Fruit fly (Drosophila melanogaster): ENCODE measurements around the gene Sec71.

Gene Sec71

dm6 chr2L:13784155-13784681, 9.1 kb upstream of the Sec71 start, which contains the start of gene CG16890:
Gene CG16890 (minus strand): TSS chr2L:13784338.
- TF ChIP-seq CG14711 (tag; optimal IDR thresholded peaks at IDR 0.05), result no peak
- TF ChIP-seq cic (GFP tag; optimal IDR thresholded peaks at IDR 0.05), result peak; percentile 59

dm6 chr2L:13790715-13791114, 2.6 kb upstream of the Sec71 start, which contains the start of gene CG16863:
Gene CG16863 (plus strand): TSS chr2L:13790959.
- no peak for TF ChIP-seq pad (GFP tag; optimal IDR thresholded peaks at IDR 0.05)
- TF ChIP-seq CG7101 (tag; optimal IDR thresholded peaks at IDR 0.05), result no peak
- TF ChIP-seq Clk (GFP tag; optimal IDR thresholded peaks at IDR 0.05), result no peak
- no peak for TF ChIP-seq toe (GFP tag; optimal IDR thresholded peaks at IDR 0.05)
- no peak for TF ChIP-seq cnc (optimal IDR thresholded peaks at IDR 0.05)

dm6 chr2L:13801166-13801565, 7.8 kb downstream of the Sec71 start:
- no peak for TF ChIP-seq CG5204 (GFP tag; optimal IDR thresholded peaks at IDR 0.05)
- TF ChIP-seq CG11617 (GFP tag; optimal IDR thresholded peaks at IDR 0.05), result no peak
- TF ChIP-seq CG12768 (GFP tag; optimal IDR thresholded peaks at IDR 0.05), result peak; percentile 16
- no peak for TF ChIP-seq CG1620 (GFP tag; optimal IDR thresholded peaks at IDR 0.05)
- TF ChIP-seq CG7045 (GFP tag; optimal IDR thresholded peaks at IDR 0.05), result peak; percentile 47
- TF ChIP-seq CG33017 (tag; optimal IDR thresholded peaks at IDR 0.05), result peak; percentile 40
- no peak for TF ChIP-seq cnc (optimal IDR thresholded peaks at IDR 0.05)
- peak; percentile 61 for TF ChIP-seq CG7101 (tag; optimal IDR thresholded peaks at IDR 0.05)
- no peak for TF ChIP-seq pad (GFP tag; optimal IDR thresholded peaks at IDR 0.05)
- TF ChIP-seq Clk (GFP tag; optimal IDR thresholded peaks at IDR 0.05), result no peak
- peak; percentile 60 for TF ChIP-seq cic (GFP tag; optimal IDR thresholded peaks at IDR 0.05)
- TF ChIP-seq bab1 (GFP tag; optimal IDR thresholded peaks at IDR 0.05), result no peak
- TF ChIP-seq Crg-1 (GFP tag; optimal IDR thresholded peaks at IDR 0.05), result peak; percentile 12
- no peak for TF ChIP-seq Hr96 (GFP tag; optimal IDR thresholded peaks at IDR 0.05)
- no peak for TF ChIP-seq Mnt (GFP tag; optimal IDR thresholded peaks at IDR 0.05)
- no peak for TF ChIP-seq ovo (GFP tag; optimal IDR thresholded peaks at IDR 0.05)

- TF ChIP-seq cic (GFP tag; optimal IDR thresholded peaks at IDR 0.05), result peak; percentile 51
- no peak for TF ChIP-seq ovo (GFP tag; optimal IDR thresholded peaks at IDR 0.05)
- no peak for TF ChIP-seq CG5204 (GFP tag; optimal IDR thresholded peaks at IDR 0.05)
- no peak for TF ChIP-seq Crg-1 (GFP tag; optimal IDR thresholded peaks at IDR 0.05)
- no peak for TF ChIP-seq CG7101 (tag; optimal IDR thresholded peaks at IDR 0.05)
- no peak for TF ChIP-seq CG11617 (GFP tag; optimal IDR thresholded peaks at IDR 0.05)
- TF ChIP-seq CG14711 (tag; optimal IDR thresholded peaks at IDR 0.05), result no peak
- no peak for TF ChIP-seq CG1620 (GFP tag; optimal IDR thresholded peaks at IDR 0.05)
- peak; percentile 35 for TF ChIP-seq Mnt (GFP tag; optimal IDR thresholded peaks at IDR 0.05)
- TF ChIP-seq CG7045 (GFP tag; optimal IDR thresholded peaks at IDR 0.05), result no peak
- peak; percentile 58 for TF ChIP-seq CG12768 (GFP tag; optimal IDR thresholded peaks at IDR 0.05)
- TF ChIP-seq CG33017 (tag; optimal IDR thresholded peaks at IDR 0.05), result no peak
- TF ChIP-seq tj (GFP tag; optimal IDR thresholded peaks at IDR 0.05), result no peak
- no peak for TF ChIP-seq pad (GFP tag; optimal IDR thresholded peaks at IDR 0.05)
- no peak for TF ChIP-seq kay (GFP tag; ENCODE audit: borderline replicate concordance)
- no peak for TF ChIP-seq bab1 (GFP tag; optimal IDR thresholded peaks at IDR 0.05)
- no peak for TF ChIP-seq toe (GFP tag; optimal IDR thresholded peaks at IDR 0.05)
- no peak for TF ChIP-seq cnc (optimal IDR thresholded peaks at IDR 0.05)
- TF ChIP-seq Clk (GFP tag; optimal IDR thresholded peaks at IDR 0.05), result no peak
- no peak for TF ChIP-seq Hr96 (GFP tag; optimal IDR thresholded peaks at IDR 0.05)
These were observed 8.8 kb downstream of the Sec71 start for dm6 chr2L:13802075-13802639.

dm6 chr2L:13803032-13803661, 9.8 kb downstream of the Sec71 start, which contains the start of gene CAH1:
Gene CAH1 (plus strand): TSS chr2L:13803626.
- TF ChIP-seq CG11617 (GFP tag; optimal IDR thresholded peaks at IDR 0.05) (no peak), Hr96 (GFP tag; optimal IDR thresholded peaks at IDR 0.05) (no peak), cic (GFP tag; optimal IDR thresholded peaks at IDR 0.05) (peak; percentile 52), CG7101 (tag; optimal IDR thresholded peaks at IDR 0.05) (no peak), Mnt (GFP tag; optimal IDR thresholded peaks at IDR 0.05) (peak; percentile 11), CG12768 (GFP tag; optimal IDR thresholded peaks at IDR 0.05) (peak; percentile 70), tj (GFP tag; optimal IDR thresholded peaks at IDR 0.05) (peak; percentile 32), CG14711 (tag; optimal IDR thresholded peaks at IDR 0.05) (no peak), ovo (GFP tag; optimal IDR thresholded peaks at IDR 0.05) (peak; percentile 23), CG33017 (tag; optimal IDR thresholded peaks at IDR 0.05) (peak; percentile 1), cnc (optimal IDR thresholded peaks at IDR 0.05) (peak in 1 of 2 experiments; percentile 37), CG5204 (GFP tag; optimal IDR thresholded peaks at IDR 0.05) (no peak), kay (GFP tag; ENCODE audit: borderline replicate concordance) (no peak), pad (GFP tag; optimal IDR thresholded peaks at IDR 0.05) (no peak)

- TF ChIP-seq cic (GFP tag; optimal IDR thresholded peaks at IDR 0.05) (no peak), kay (GFP tag; ENCODE audit: borderline replicate concordance) (peak; percentile 90)
These were observed 10.7 kb downstream of the Sec71 start for dm6 chr2L:13803805-13804560.

All from whole organism, adult.